Worm (Caenorhabditis elegans) whole organism, L1 larva: ENCODE data around the gene ndub-8.

Experiments
- C04F5.9 ChIP-seq: sonication (generic microtip); optimal IDR thresholded peaks from 2 replicates; lab custom pipeline; 2016; ENCODE audit warnings: missing genetic modification characterization, missing compliant biosample characterization
- Y116A8C.19 ChIP-seq: sonication (generic microtip); optimal IDR thresholded peaks from 2 replicates; lab custom pipeline; 2016; ENCODE audit warnings: missing compliant biosample characterization, missing genetic modification characterization, borderline replicate concordance
- aha-1 ChIP-seq: fragments of 150-350 bp; optimal IDR thresholded peaks from 2 replicates; lab custom pipeline; 2014; ENCODE audit warnings: missing biosample characterization, missing genetic modification characterization
- aly-2 ChIP-seq: fragments of 150-350 bp; optimal IDR thresholded peaks from 2 replicates; lab custom pipeline; 2014; ENCODE audit warnings: missing biosample characterization, missing genetic modification characterization
- ama-1 ChIP-seq: fragments of 150-350 bp; optimal IDR thresholded peaks from 2 replicates; lab custom pipeline; 2014
- blmp-1 ChIP-seq: fragments of 150-350 bp; optimal IDR thresholded peaks from 2 replicates; lab custom pipeline; 2014; ENCODE audit warnings: missing biosample characterization, missing genetic modification characterization
- ceh-63 ChIP-seq: fragments of 200-800 bp; sonication (Bioruptor generic); optimal IDR thresholded peaks from 2 replicates; lab custom pipeline; 2018; ENCODE audit warnings: mild to moderate bottlenecking, missing genetic modification characterization, missing compliant biosample characterization
- ceh-88 ChIP-seq: fragments of 200-800 bp; sonication (Bioruptor generic); IDR thresholded peaks from 2 replicates; pipeline ENCODE4 v1.3.6; 2022; ENCODE audit warnings: missing genetic modification characterization, missing compliant biosample characterization
- ceh-90 ChIP-seq: sonication (generic microtip); optimal IDR thresholded peaks from 2 replicates; lab custom pipeline; 2016; ENCODE audit warnings: missing genetic modification characterization, missing compliant biosample characterization
- efl-1 ChIP-seq, 4 experiments: fragments of 150-350 bp; optimal IDR thresholded peaks in 3 of 4; peaks in 1 of 4; 1 replicate in 1 of 4; 2 replicates in 3 of 4; lab custom pipeline; 2014; ENCODE audit warnings: missing biosample characterization in 2 of 4, missing genetic modification characterization in 2 of 4, missing genetic modification reagents in 2 of 4
- egl-13 ChIP-seq: sonication (generic microtip); optimal IDR thresholded peaks from 2 replicates; lab custom pipeline; 2016; ENCODE audit warnings: missing genotype, missing genetic modification reagents, missing genetic modification characterization, missing compliant biosample characterization
- egl-27 ChIP-seq, 2 experiments: fragments of 150-350 bp in 1 of 2; sonication (generic microtip); optimal IDR thresholded peaks; 3 replicates each; lab custom pipeline; 2017 to 2018; ENCODE audit warnings: missing biosample characterization in 2 of 2, missing genetic modification characterization in 2 of 2, missing genetic modification reagents in 2 of 2
- elt-2 ChIP-seq: sonication (generic microtip); optimal IDR thresholded peaks from 2 replicates; lab custom pipeline; 2016; ENCODE audit warnings: missing genetic modification characterization, mild to moderate bottlenecking, inconsistent platforms, missing compliant biosample characterization, missing genetic modification reagents
- elt-3 ChIP-seq, 6 experiments: fragments of 150-350 bp in 1 of 6; sonication (generic microtip); optimal IDR thresholded peaks; 2 replicates each; lab custom pipeline; 2017 to 2018; ENCODE audit warnings: missing biosample characterization in 6 of 6, missing genetic modification characterization in 6 of 6, inconsistent platforms in 1 of 6
- fkh-10 ChIP-seq: sonication (generic microtip); optimal IDR thresholded peaks from 2 replicates; lab custom pipeline; 2017; ENCODE audit warnings: missing biosample characterization, missing genetic modification reagents, missing genetic modification characterization
- fkh-8 ChIP-seq: sonication (generic microtip); optimal IDR thresholded peaks from 2 replicates; lab custom pipeline; 2016; ENCODE audit warnings: mild to moderate bottlenecking, missing genetic modification characterization, missing compliant biosample characterization
- fos-1 ChIP-seq: fragments of 150-350 bp; optimal IDR thresholded peaks from 2 replicates; lab custom pipeline; 2014; ENCODE audit warnings: missing biosample characterization, missing genetic modification characterization
- grh-1 ChIP-seq: fragments of 200-800 bp; sonication (Bioruptor generic); IDR thresholded peaks from 2 replicates; pipeline ENCODE4 v1.3.6; 2022; ENCODE audit warnings: missing genetic modification reagents, missing genetic modification characterization, missing compliant biosample characterization
- hlh-4 ChIP-seq: sonication (generic microtip); optimal IDR thresholded peaks from 2 replicates; lab custom pipeline; 2016; ENCODE audit warnings: mild to moderate bottlenecking, missing genetic modification characterization, missing compliant biosample characterization
- hpl-2 ChIP-seq: fragments of 150-350 bp; optimal IDR thresholded peaks from 2 replicates; lab custom pipeline; 2014; ENCODE audit warnings: missing biosample characterization, missing genetic modification reagents, missing genetic modification characterization
- irx-1 ChIP-seq: sonication (generic microtip); optimal IDR thresholded peaks from 2 replicates; lab custom pipeline; 2016; ENCODE audit warnings: missing genetic modification characterization, missing compliant biosample characterization
- isw-1 ChIP-seq: fragments of 200-800 bp; sonication (Bioruptor generic); IDR thresholded peaks from 2 replicates; pipeline ENCODE4 v1.3.6; 2022; ENCODE audit warnings: missing genetic modification characterization, missing compliant biosample characterization
- jun-1 ChIP-seq: fragments of 150-350 bp; optimal IDR thresholded peaks from 2 replicates; lab custom pipeline; 2014; ENCODE audit warnings: missing biosample characterization, missing genetic modification reagents, missing genetic modification characterization
- lin-13 ChIP-seq: fragments of 150-350 bp; optimal IDR thresholded peaks from 2 replicates; lab custom pipeline; 2014; ENCODE audit warnings: missing biosample characterization, missing genetic modification reagents, missing genetic modification characterization
- lin-14 ChIP-seq: fragments of 200-800 bp; sonication (Bioruptor generic); optimal IDR thresholded peaks from 2 replicates; lab custom pipeline; 2018; ENCODE audit warnings: mild to moderate bottlenecking, missing genetic modification characterization, moderate library complexity, missing compliant biosample characterization
- lin-15B ChIP-seq: fragments of 150-350 bp; sonication (generic microtip); optimal IDR thresholded peaks from 3 replicates; lab custom pipeline; 2014; ENCODE audit warnings: missing biosample characterization, missing genetic modification characterization
- lin-35 ChIP-seq, 2 experiments: fragments of 150-350 bp; optimal IDR thresholded peaks; 2 replicates each; lab custom pipeline; 2014; ENCODE audit warnings: missing biosample characterization in 2 of 2, missing genetic modification characterization in 2 of 2, missing genetic modification reagents in 2 of 2
- lsy-2 ChIP-seq, 2 experiments: fragments of 150-350 bp; optimal IDR thresholded peaks; 2 replicates each; lab custom pipeline; 2014; ENCODE audit warnings: missing biosample characterization in 2 of 2, missing genetic modification characterization in 2 of 2
- mep-1 ChIP-seq: fragments of 150-350 bp; optimal IDR thresholded peaks from 2 replicates; lab custom pipeline; 2014; ENCODE audit warnings: missing biosample characterization, missing genetic modification characterization
- nhr-11 ChIP-seq: fragments of 150-350 bp; optimal IDR thresholded peaks from 2 replicates; lab custom pipeline; 2014; ENCODE audit warnings: missing biosample characterization, missing genetic modification characterization
- nhr-12 ChIP-seq: sonication (generic microtip); optimal IDR thresholded peaks from 2 replicates; lab custom pipeline; 2017; ENCODE audit warnings: missing biosample characterization, missing genetic modification characterization
- nhr-19 ChIP-seq: fragments of 200-800 bp; sonication (Bioruptor generic); conservative IDR thresholded peaks from 2 replicates; pipeline ENCODE4 v1.3.6; 2022; ENCODE audit warnings: missing genetic modification characterization, missing compliant biosample characterization
- nhr-28 ChIP-seq: fragments of 150-350 bp; optimal IDR thresholded peaks from 2 replicates; lab custom pipeline; 2014; ENCODE audit warnings: missing biosample characterization, missing genetic modification characterization
- nhr-71 ChIP-seq: sonication (generic microtip); optimal IDR thresholded peaks from 2 replicates; lab custom pipeline; 2016; ENCODE audit warnings: mild to moderate bottlenecking, missing genetic modification characterization, moderate library complexity, missing compliant biosample characterization
- nhr-76 ChIP-seq: sonication (generic microtip); optimal IDR thresholded peaks from 2 replicates; lab custom pipeline; 2017; ENCODE audit warnings: missing biosample characterization, missing genetic modification characterization
- pax-3 ChIP-seq: fragments of 200-800 bp; sonication (Bioruptor generic); optimal IDR thresholded peaks from 2 replicates; lab custom pipeline; 2018; ENCODE audit warnings: mild to moderate bottlenecking, missing genetic modification characterization, moderate library complexity, missing compliant biosample characterization
- skn-1 ChIP-seq: fragments of 150-350 bp; optimal IDR thresholded peaks from 2 replicates; lab custom pipeline; 2014; ENCODE audit warnings: missing biosample characterization, missing genetic modification characterization
- snpc-4 ChIP-seq: fragments of 150-350 bp; optimal IDR thresholded peaks from 2 replicates; lab custom pipeline; 2014; ENCODE audit warnings: missing biosample characterization, missing genetic modification characterization
- snu-23 ChIP-seq: sonication (generic microtip); optimal IDR thresholded peaks from 2 replicates; lab custom pipeline; 2016; ENCODE audit warnings: missing genetic modification characterization, missing compliant biosample characterization
- sptf-1 ChIP-seq: fragments of 150-350 bp; optimal IDR thresholded peaks from 2 replicates; lab custom pipeline; 2014; ENCODE audit warnings: missing biosample characterization, missing genetic modification characterization
- swsn-7 ChIP-seq: sonication (generic microtip); optimal IDR thresholded peaks from 2 replicates; lab custom pipeline; 2016; ENCODE audit warnings: missing genetic modification characterization, missing compliant biosample characterization
- tbx-2 ChIP-seq: sonication (generic microtip); optimal IDR thresholded peaks from 2 replicates; lab custom pipeline; 2016; ENCODE audit warnings: missing genetic modification characterization, missing compliant biosample characterization
- unc-130 ChIP-seq: fragments of 150-350 bp; optimal IDR thresholded peaks from 2 replicates; lab custom pipeline; 2017; ENCODE audit warnings: missing biosample characterization, missing genetic modification characterization, inconsistent platforms
- unc-30 ChIP-seq: sonication (generic microtip); optimal IDR thresholded peaks from 2 replicates; lab custom pipeline; 2017; ENCODE audit warnings: missing biosample characterization, missing genetic modification characterization
- unc-62 ChIP-seq: fragments of 150-350 bp; optimal IDR thresholded peaks from 2 replicates; lab custom pipeline; 2014; ENCODE audit warnings: missing biosample characterization, missing genetic modification reagents, missing genetic modification characterization
- unc-98 ChIP-seq: fragments of 200-800 bp; sonication (Bioruptor generic); IDR thresholded peaks from 2 replicates; pipeline ENCODE4 v1.3.6; 2022; ENCODE audit warnings: missing genetic modification characterization, missing compliant biosample characterization
- vab-15 ChIP-seq: sonication (generic microtip); optimal IDR thresholded peaks from 2 replicates; lab custom pipeline; 2017; ENCODE audit warnings: missing genotype, mild to moderate bottlenecking, missing genetic modification characterization, missing compliant biosample characterization
- zag-1 ChIP-seq: fragments of 150-350 bp; optimal IDR thresholded peaks from 2 replicates; lab custom pipeline; 2014; ENCODE audit warnings: missing biosample characterization, missing genetic modification characterization
- zip-4 ChIP-seq: fragments of 200-800 bp; sonication (Bioruptor generic); optimal IDR thresholded peaks from 2 replicates; lab custom pipeline; 2018; ENCODE audit warnings: mild to moderate bottlenecking, missing genetic modification characterization, moderate library complexity, missing compliant biosample characterization
- ztf-11 ChIP-seq, 2 experiments: sonication (generic microtip); optimal IDR thresholded peaks; 2 replicates each; lab custom pipeline; 2016 to 2017; ENCODE audit warnings: missing genetic modification characterization in 2 of 2, missing biosample characterization in 1 of 2, missing compliant biosample characterization in 1 of 2
- ztf-4 ChIP-seq: fragments of 150-350 bp; optimal IDR thresholded peaks from 2 replicates; lab custom pipeline; 2014; ENCODE audit warnings: missing biosample characterization, missing genetic modification characterization

The ndub-8 gene

DNA sequence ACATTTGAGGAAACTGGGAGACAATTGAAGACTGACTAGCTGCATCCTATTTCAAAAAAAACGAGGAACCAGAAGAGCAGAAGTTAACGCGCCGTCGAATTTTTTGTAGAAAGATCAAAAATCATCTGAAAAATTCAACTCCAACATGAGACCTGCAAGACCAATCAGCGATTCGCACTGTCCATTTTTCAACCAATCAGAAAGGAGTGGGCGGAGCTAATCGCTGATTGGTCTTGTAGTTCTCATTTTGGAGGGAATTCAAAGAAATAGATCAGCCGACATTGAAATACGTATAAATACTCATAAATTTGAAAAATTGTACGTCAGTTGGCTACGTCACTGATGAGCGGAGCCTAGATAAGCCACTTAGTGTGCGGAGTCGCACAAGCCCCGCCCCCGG, 34.9 kb downstream of the ndub-8 start:
- TF ChIP-seq efl-1 (optimal IDR thresholded peaks at IDR 0.05; lab: Kevin White, UChicago): no peak
- TF ChIP-seq efl-1 (GFP tag; optimal IDR thresholded peaks at IDR 0.05 in 1 of 2; lab: Kevin White, UChicago): peak; percentile 21 to 81
- TF ChIP-seq pax-3 (tag; lab: Kevin White, UChicago): no peak
- TF ChIP-seq, all 84 proteins: peak for 1

DNA sequence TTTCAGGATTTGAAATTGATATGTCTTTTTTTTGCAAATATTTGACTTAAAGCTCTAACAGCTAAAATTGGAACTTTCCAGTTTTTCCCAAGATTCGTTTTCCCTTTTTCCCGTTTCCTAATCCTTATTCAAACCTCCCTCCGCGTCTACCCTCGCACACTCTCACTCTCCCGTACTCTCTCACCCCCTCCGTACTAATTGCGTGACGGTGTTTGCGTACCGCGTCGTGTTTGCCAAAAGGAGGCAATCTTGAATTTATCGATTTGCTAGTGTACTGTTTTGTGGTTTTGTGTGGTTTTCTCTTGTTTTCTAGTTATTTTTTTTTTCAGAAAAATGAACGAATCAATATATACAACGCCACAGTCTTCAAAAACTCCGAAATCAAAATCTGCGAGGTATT, 35.9 kb downstream of the ndub-8 start, which contains the start of gene citk-1:
Gene citk-1 (plus strand): TSS at position 323 of the 400 bp plus-strand sequence.
- peak in 2 of 6 experiments; percentile 32 to 50 for TF ChIP-seq elt-3 (tag; optimal IDR thresholded peaks at IDR 0.05; lab: Kevin White, UChicago)
- TF ChIP-seq blmp-1 (tag; lab: Kevin White, UChicago): peak; percentile 88
- TF ChIP-seq irx-1: no peak
- peak; percentile 65 for TF ChIP-seq fkh-8
- no peak for TF ChIP-seq ceh-63 (GFP tag; lab: Kevin White, UChicago)
- TF ChIP-seq zip-4 (GFP tag; lab: Kevin White, UChicago): peak; percentile 5
- peak; percentile 26 for TF ChIP-seq lin-15B
- TF ChIP-seq nhr-11 (tag; lab: Kevin White, UChicago): no peak
- no peak for TF ChIP-seq ama-1 (lab: Kevin White, UChicago)
- TF ChIP-seq fkh-10 (GFP tag; lab: Kevin White, UChicago): peak; percentile 21
- TF ChIP-seq ceh-90 (tag; lab: Kevin White, UChicago): no peak
- TF ChIP-seq isw-1 (GFP tag; lab: Robert Waterston, UW): peak; percentile 69
- peak; percentile 83 for TF ChIP-seq snu-23 (GFP tag; lab: Kevin White, UChicago)
- no peak for TF ChIP-seq unc-62 (GFP tag; lab: Kevin White, UChicago)
- peak; percentile 81 for TF ChIP-seq nhr-71 (tag; lab: Kevin White, UChicago)
- TF ChIP-seq lsy-2 (tag; optimal IDR thresholded peaks at IDR 0.05; lab: Kevin White, UChicago): peak; percentile 85 to 92
- TF ChIP-seq efl-1 (optimal IDR thresholded peaks at IDR 0.05; lab: Kevin White, UChicago): peak; percentile 85 to 98
- peak; percentile 99 to 100 for TF ChIP-seq efl-1 (GFP tag; optimal IDR thresholded peaks at IDR 0.05 in 1 of 2; lab: Kevin White, UChicago)
- TF ChIP-seq tbx-2 (tag; lab: Kevin White, UChicago): peak; percentile 75
- TF ChIP-seq grh-1 (GFP tag; lab: Robert Waterston, UW): peak; percentile 62
- no peak for TF ChIP-seq nhr-76 (tag; lab: Kevin White, UChicago)
- TF ChIP-seq nhr-19: peak; percentile 64
- TF ChIP-seq unc-98 (GFP tag; lab: Robert Waterston, UW): no peak
- peak; percentile 89 for TF ChIP-seq skn-1 (tag; lab: Kevin White, UChicago)
- no peak for TF ChIP-seq Y116A8C.19
- TF ChIP-seq ztf-4 (tag; lab: Kevin White, UChicago): no peak
- peak in 1 of 2 experiments; percentile 43 for TF ChIP-seq ztf-11 (tag; optimal IDR thresholded peaks at IDR 0.05; lab: Kevin White, UChicago)
- TF ChIP-seq unc-130 (tag; lab: Kevin White, UChicago): peak; percentile 74
- TF ChIP-seq hlh-4 (tag; lab: Kevin White, UChicago): no peak
- TF ChIP-seq C04F5.9 (tag; lab: Kevin White, UChicago): peak; percentile 46
- TF ChIP-seq aha-1: no peak
- peak; percentile 76 for TF ChIP-seq lin-13
- TF ChIP-seq egl-27 (tag; optimal IDR thresholded peaks at IDR 0.05; lab: Kevin White, UChicago): no peak
- TF ChIP-seq vab-15 (tag; lab: Kevin White, UChicago): peak; percentile 82
- TF ChIP-seq lin-35 (GFP tag; optimal IDR thresholded peaks at IDR 0.05; lab: Kevin White, UChicago): peak; percentile 97 to 100
- TF ChIP-seq elt-2 (tag; lab: Kevin White, UChicago): peak; percentile 20
- TF ChIP-seq egl-13 (tag; lab: Kevin White, UChicago): peak; percentile 32
- TF ChIP-seq aly-2 (tag; lab: Kevin White, UChicago): peak; percentile 28
- TF ChIP-seq fos-1 (tag; lab: Kevin White, UChicago): peak; percentile 63
- peak; percentile 77 for TF ChIP-seq lin-14
- TF ChIP-seq swsn-7 (tag; lab: Kevin White, UChicago): peak; percentile 73
- TF ChIP-seq unc-30 (tag; lab: Kevin White, UChicago): no peak
- peak; percentile 77 for TF ChIP-seq snpc-4
- no peak for TF ChIP-seq nhr-28 (tag; lab: Kevin White, UChicago)
- TF ChIP-seq jun-1 (tag; lab: Kevin White, UChicago): peak; percentile 61
- no peak for TF ChIP-seq ceh-88 (GFP tag; lab: Robert Waterston, UW)
- TF ChIP-seq sptf-1 (tag; lab: Kevin White, UChicago): no peak
- no peak for TF ChIP-seq nhr-12 (tag; lab: Kevin White, UChicago)
- TF ChIP-seq mep-1 (tag; lab: Kevin White, UChicago): peak; percentile 92
- peak; percentile 10 for TF ChIP-seq pax-3 (tag; lab: Kevin White, UChicago)
- no peak for TF ChIP-seq zag-1
- no peak for TF ChIP-seq hpl-2 (GFP tag; lab: Kevin White, UChicago)
